Worm (Caenorhabditis elegans): ENCODE results near the gene F21E9.2.
A peak's percentile ranks its signal among the peaks of the same experiment; 100 is the strongest.

Gene F21E9.2

ce11 chrX:1311577-1311976, 18.2 kb downstream of the F21E9.2 start:
- no peak for TF ChIP-seq K09A11.1 (tag; optimal IDR thresholded peaks at IDR 0.05; ENCODE audit: insufficient read depth)
- no peak for TF ChIP-seq pros-1 (tag; optimal IDR thresholded peaks at IDR 0.05)
- TF ChIP-seq zip-5 (tag; optimal IDR thresholded peaks at IDR 0.05), result no peak
- TF ChIP-seq che-1 (tag; optimal IDR thresholded peaks at IDR 0.05), result no peak
- no peak for TF ChIP-seq ahr-1 (tag; optimal IDR thresholded peaks at IDR 0.05)
- peak; percentile 30 for TF ChIP-seq elt-2 (tag; optimal IDR thresholded peaks at IDR 0.05)
- no peak for TF ChIP-seq tbx-2 (tag; optimal IDR thresholded peaks at IDR 0.05)

DNA sequence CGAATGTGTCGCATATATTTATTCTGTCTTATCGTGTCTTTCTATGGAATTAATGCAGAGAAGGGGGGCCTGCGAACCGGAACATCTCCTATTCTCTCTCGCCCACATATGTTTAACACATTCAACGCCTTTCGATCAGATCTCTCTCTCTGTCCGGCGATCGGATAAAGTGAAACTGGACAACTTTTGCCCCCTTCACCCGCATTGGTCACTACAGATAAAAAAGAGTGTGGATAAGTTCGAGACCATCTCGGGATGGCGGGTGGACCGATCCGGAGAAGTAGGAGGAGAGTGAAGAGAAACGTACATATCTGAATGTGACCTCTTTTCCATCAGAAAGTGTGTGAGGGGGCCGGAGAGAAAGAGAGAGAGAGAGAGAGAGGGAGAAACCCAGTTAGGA, 18.7 kb downstream of the F21E9.2 start, which contains the start of gene H42K12.3:
H42K12.3 (plus strand) TSS at position 308 of the 400 bp plus-strand sequence.
- no peak for TF ChIP-seq K09A11.1 (tag; optimal IDR thresholded peaks at IDR 0.05; ENCODE audit: insufficient read depth)
- TF ChIP-seq sdc-2 (tag; optimal IDR thresholded peaks at IDR 0.05), result peak; percentile 27
- peak; percentile 32 for TF ChIP-seq rnt-1 (tag; optimal IDR thresholded peaks at IDR 0.05)
- TF ChIP-seq ceh-2 (tag; optimal IDR thresholded peaks at IDR 0.05), result no peak

DNA sequence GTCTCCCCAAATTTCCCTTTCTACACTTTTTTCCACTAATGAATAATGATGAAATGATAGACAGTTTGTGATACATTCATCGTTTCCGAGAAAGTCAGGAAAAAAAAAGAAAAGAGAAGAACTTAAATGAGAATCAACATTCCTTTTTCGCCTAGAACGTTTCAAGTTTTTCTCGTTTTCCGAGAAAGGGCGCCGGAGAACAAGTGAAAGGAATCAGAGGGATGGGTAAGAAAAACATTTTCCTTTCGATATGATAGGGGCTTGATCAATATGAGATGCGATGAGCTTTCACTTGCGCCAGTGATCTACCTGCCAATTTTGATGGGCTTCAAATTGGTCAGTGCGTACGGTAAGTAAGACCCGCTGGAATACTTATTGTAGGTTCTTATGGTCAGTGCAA, 20.3 kb downstream of the F21E9.2 start:
- TF ChIP-seq ztf-16 (tag; optimal IDR thresholded peaks at IDR 0.05) (no peak), hlh-30 (tag; optimal IDR thresholded peaks at IDR 0.05; ENCODE audit: insufficient read depth) (no peak), ceh-34 (tag; optimal IDR thresholded peaks at IDR 0.05) (no peak), npax-4 (tag; optimal IDR thresholded peaks at IDR 0.05) (no peak), ahr-1 (tag; optimal IDR thresholded peaks at IDR 0.05) (no peak), ceh-2 (tag; optimal IDR thresholded peaks at IDR 0.05) (no peak), Y22D7AL.16 (tag; optimal IDR thresholded peaks at IDR 0.05) (no peak), pqm-1 (tag; optimal IDR thresholded peaks at IDR 0.05) (no peak), ttx-3 (tag; optimal IDR thresholded peaks at IDR 0.05) (no peak), syd-9 (tag; optimal IDR thresholded peaks at IDR 0.05) (no peak), ceh-31 (tag; optimal IDR thresholded peaks at IDR 0.05) (no peak), pha-2 (tag; optimal IDR thresholded peaks at IDR 0.05) (no peak), fkh-6 (tag; optimal IDR thresholded peaks at IDR 0.05) (no peak), F13H6.1 (tag; optimal IDR thresholded peaks at IDR 0.05) (no peak)

ce11 chrX:1302267-1302666, 27.5 kb downstream of the F21E9.2 start:
- TF ChIP-seq fax-1 (tag; optimal IDR thresholded peaks at IDR 0.05) (peak; percentile 54), sox-2 (GFP tag; IDR thresholded peaks at IDR 0.05) (no peak; the same call in 1 of the 2 replicates), tbx-2 (tag; optimal IDR thresholded peaks at IDR 0.05) (peak; percentile 94), unc-55 (GFP tag; optimal IDR thresholded peaks at IDR 0.05) (peak; percentile 65), ama-1 (optimal IDR thresholded peaks at IDR 0.05) (no peak), ceh-48 (tag; optimal IDR thresholded peaks at IDR 0.05) (peak; percentile 47), ceh-30 (tag; optimal IDR thresholded peaks at IDR 0.05) (peak; percentile 5), ceh-45 (GFP tag; IDR thresholded peaks at IDR 0.05) (no peak), elt-4 (tag; optimal IDR thresholded peaks at IDR 0.05) (no peak), ceh-19 (GFP tag; optimal IDR thresholded peaks at IDR 0.05) (peak; percentile 71), ceh-18 (tag; optimal IDR thresholded peaks at IDR 0.05) (peak; percentile 85), che-1 (tag; optimal IDR thresholded peaks at IDR 0.05) (peak; percentile 30), ets-4 (tag; optimal IDR thresholded peaks at IDR 0.05) (peak; percentile 77), dve-1 (tag; optimal IDR thresholded peaks at IDR 0.05) (peak; percentile 58), ceh-14 (tag; optimal IDR thresholded peaks at IDR 0.05) (peak; percentile 26), unc-3 (GFP tag; conservative IDR thresholded peaks at IDR 0.05) (no peak), unc-3 (tag; optimal IDR thresholded peaks at IDR 0.05) (peak; percentile 24), pax-1 (tag; optimal IDR thresholded peaks at IDR 0.05) (no peak), lim-6 (tag; optimal IDR thresholded peaks at IDR 0.05) (peak; percentile 36), fkh-10 (GFP tag; optimal IDR thresholded peaks at IDR 0.05) (no peak), gmeb-2 (tag; optimal IDR thresholded peaks at IDR 0.05) (no peak), nhr-11 (tag; optimal IDR thresholded peaks at IDR 0.05) (no peak), sox-4 (tag; optimal IDR thresholded peaks at IDR 0.05) (no peak), ceh-6 (GFP tag; optimal IDR thresholded peaks at IDR 0.05) (no peak), ceh-24 (tag; optimal IDR thresholded peaks at IDR 0.05) (no peak), sdc-2 (tag; optimal IDR thresholded peaks at IDR 0.05) (peak; percentile 94), odd-2 (tag; optimal IDR thresholded peaks at IDR 0.05) (no peak), nfya-1 (tag; optimal IDR thresholded peaks at IDR 0.05) (peak; percentile 82), pqm-1 (tag; optimal IDR thresholded peaks at IDR 0.05) (peak; percentile 56), ahr-1 (tag; optimal IDR thresholded peaks at IDR 0.05) (no peak), mec-3 (tag; optimal IDR thresholded peaks at IDR 0.05; ENCODE audit: borderline replicate concordance) (peak; percentile 34)

Measured in whole organism, late embryonic.